Worm (Caenorhabditis elegans): ENCODE data around the gene C35B1.2.

ce11 chrIV:4114526-4114925 is 28.5 kb downstream of the C35B1.2 start, which contains the start of gene F49F1.15:
- no peak for TF ChIP-seq F57C9.4 (tag; optimal IDR thresholded peaks at IDR 0.05)
- no peak for TF ChIP-seq hlh-26 (GFP tag; conservative IDR thresholded peaks at IDR 0.05)
- no peak for TF ChIP-seq ceh-79 (tag; optimal IDR thresholded peaks at IDR 0.05)
- TF ChIP-seq cebp-2 (GFP tag; IDR thresholded peaks at IDR 0.05), result no peak
- TF ChIP-seq unc-130 (GFP tag; optimal IDR thresholded peaks at IDR 0.05), result no peak
- TF ChIP-seq rpc-1 (optimal IDR thresholded peaks at IDR 0.05), result no peak
- TF ChIP-seq rpc-1 (tag; optimal IDR thresholded peaks at IDR 0.05), result no peak
- TF ChIP-seq cebp-1 (GFP tag; IDR thresholded peaks at IDR 0.05), result no peak
- no peak for TF ChIP-seq cebp-1 (tag; optimal IDR thresholded peaks at IDR 0.05)

Measured in whole organism, young adult.